Worm (Caenorhabditis elegans) whole organism, L3 larva: Measurements from ENCODE around the gene txt-18.
A peak's percentile ranks its signal among the peaks of the same experiment; 100 is the strongest.

ENCODE experiments used
- R02D3.7 ChIP-seq: fragments of 150-350 bp; optimal IDR thresholded peaks from 2 replicates; lab custom pipeline; 2014; ENCODE audit warnings: missing biosample characterization, missing genetic modification characterization
- ZK546.5 ChIP-seq: sonication (generic microtip); optimal IDR thresholded peaks from 2 replicates; lab custom pipeline; 2017; ENCODE audit warnings: missing biosample characterization, missing genetic modification characterization
- aly-2 ChIP-seq: fragments of 150-350 bp; optimal IDR thresholded peaks from 2 replicates; lab custom pipeline; 2014; ENCODE audit warnings: missing biosample characterization, missing genetic modification characterization
- ama-1 ChIP-seq: fragments of 150-350 bp; optimal IDR thresholded peaks from 2 replicates; lab custom pipeline; 2018
- ceh-16 ChIP-seq: sonication (generic microtip); optimal IDR thresholded peaks from 2 replicates; lab custom pipeline; 2017; ENCODE audit warnings: missing biosample characterization, missing genetic modification characterization
- ceh-28 ChIP-seq: fragments of 150-350 bp; optimal IDR thresholded peaks from 2 replicates; lab custom pipeline; 2014; ENCODE audit warnings: missing biosample characterization, missing genetic modification reagents, missing genetic modification characterization
- ceh-82 ChIP-seq: fragments of 150-350 bp; optimal IDR thresholded peaks from 2 replicates; lab custom pipeline; 2014; ENCODE audit warnings: missing biosample characterization, missing genetic modification characterization
- ceh-9 ChIP-seq: sonication (generic microtip); optimal IDR thresholded peaks from 2 replicates; lab custom pipeline; 2018; ENCODE audit warnings: missing biosample characterization, missing genetic modification characterization
- daf-12 ChIP-seq: fragments of 150-350 bp; optimal IDR thresholded peaks from 2 replicates; lab custom pipeline; 2014; ENCODE audit warnings: missing biosample characterization, missing genetic modification reagents, missing genetic modification characterization
- egl-27 ChIP-seq: sonication (generic microtip); optimal IDR thresholded peaks from 4 replicates; lab custom pipeline; 2017; ENCODE audit warnings: missing biosample characterization, missing genetic modification reagents, missing genetic modification characterization
- egl-5 ChIP-seq: fragments of 150-350 bp; optimal IDR thresholded peaks from 2 replicates; lab custom pipeline; 2017; ENCODE audit warnings: missing biosample characterization, missing genetic modification reagents, missing genetic modification characterization, inconsistent platforms
- elt-1 ChIP-seq: fragments of 150-350 bp; optimal IDR thresholded peaks from 2 replicates; lab custom pipeline; 2014; ENCODE audit warnings: missing biosample characterization, missing genetic modification characterization
- elt-2 ChIP-seq: sonication (generic microtip); optimal IDR thresholded peaks from 2 replicates; lab custom pipeline; 2016; ENCODE audit warnings: missing genetic modification reagents, mild to moderate bottlenecking, missing genetic modification characterization, missing compliant biosample characterization
- elt-3 ChIP-seq, 3 experiments: fragments of 150-350 bp in 1 of 3; sonication (generic microtip) in 2 of 3; optimal IDR thresholded peaks; 2 replicates in 2 of 3; 4 replicates in 1 of 3; lab custom pipeline; 2014 to 2017; ENCODE audit warnings: missing biosample characterization in 3 of 3, missing genetic modification characterization in 3 of 3
- eor-1 ChIP-seq, 2 experiments: fragments of 150-350 bp; optimal IDR thresholded peaks; 2 replicates each; lab custom pipeline; 2014 to 2018; ENCODE audit warnings: missing biosample characterization in 2 of 2, missing genetic modification characterization in 2 of 2
- fkh-10 ChIP-seq: sonication (generic microtip); optimal IDR thresholded peaks from 2 replicates; lab custom pipeline; 2017; ENCODE audit warnings: missing biosample characterization, missing genetic modification reagents, missing genetic modification characterization
- fkh-2 ChIP-seq: fragments of 150-350 bp; optimal IDR thresholded peaks from 2 replicates; lab custom pipeline; 2014; ENCODE audit warnings: missing biosample characterization, missing genetic modification reagents, missing genetic modification characterization
- fos-1 ChIP-seq: fragments of 150-350 bp; optimal IDR thresholded peaks from 2 replicates; lab custom pipeline; 2014; ENCODE audit warnings: missing biosample characterization, missing genetic modification characterization
- hmg-11 ChIP-seq: sonication (generic microtip); optimal IDR thresholded peaks from 2 replicates; lab custom pipeline; 2016; ENCODE audit warnings: missing genetic modification characterization, missing compliant biosample characterization
- jun-1 ChIP-seq: fragments of 150-350 bp; optimal IDR thresholded peaks from 2 replicates; lab custom pipeline; 2014; ENCODE audit warnings: missing biosample characterization, missing genetic modification reagents, missing genetic modification characterization
- lin-15B ChIP-seq: fragments of 150-350 bp; optimal IDR thresholded peaks from 2 replicates; lab custom pipeline; 2014; ENCODE audit warnings: missing biosample characterization, missing genetic modification characterization
- lin-39 ChIP-seq: fragments of 150-350 bp; optimal IDR thresholded peaks from 2 replicates; lab custom pipeline; 2018; ENCODE audit warnings: missing biosample characterization, missing genetic modification reagents, missing genetic modification characterization
- mdl-1 ChIP-seq: fragments of 150-350 bp; optimal IDR thresholded peaks from 2 replicates; lab custom pipeline; 2014; ENCODE audit warnings: missing biosample characterization, missing genetic modification characterization
- mml-1 ChIP-seq: fragments of 150-350 bp; sonication (generic microtip); optimal IDR thresholded peaks from 3 replicates; lab custom pipeline; 2014; ENCODE audit warnings: missing biosample characterization, missing genetic modification characterization
- nhr-12 ChIP-seq: fragments of 150-350 bp; optimal IDR thresholded peaks from 2 replicates; lab custom pipeline; 2014; ENCODE audit warnings: missing biosample characterization, missing genetic modification characterization
- nhr-23 ChIP-seq: fragments of 150-350 bp; optimal IDR thresholded peaks from 2 replicates; lab custom pipeline; 2014; ENCODE audit warnings: missing biosample characterization, missing genetic modification reagents, missing genetic modification characterization
- nhr-237 ChIP-seq: fragments of 150-350 bp; optimal IDR thresholded peaks from 2 replicates; lab custom pipeline; 2014; ENCODE audit warnings: missing biosample characterization, missing genetic modification characterization
- nhr-25 ChIP-seq: sonication (generic microtip); optimal IDR thresholded peaks from 2 replicates; lab custom pipeline; 2017; ENCODE audit warnings: missing biosample characterization, missing genetic modification characterization
- nhr-28 ChIP-seq: fragments of 150-350 bp; optimal IDR thresholded peaks from 2 replicates; lab custom pipeline; 2014; ENCODE audit warnings: missing biosample characterization, missing genetic modification characterization
- nhr-43 ChIP-seq: sonication (generic microtip); optimal IDR thresholded peaks from 2 replicates; lab custom pipeline; 2016; ENCODE audit warnings: mild to moderate bottlenecking, missing genetic modification characterization, missing compliant biosample characterization; ENCODE audit not compliant: poor library complexity, severe bottlenecking
- nhr-67 ChIP-seq: fragments of 150-350 bp; optimal IDR thresholded peaks from 2 replicates; lab custom pipeline; 2014; ENCODE audit warnings: missing biosample characterization, missing genetic modification characterization
- nhr-76 ChIP-seq: fragments of 150-350 bp; sonication (generic microtip); optimal IDR thresholded peaks from 5 replicates; lab custom pipeline; 2014; ENCODE audit warnings: missing biosample characterization, missing genetic modification characterization
- nhr-77 ChIP-seq: fragments of 150-350 bp; optimal IDR thresholded peaks from 2 replicates; lab custom pipeline; 2014; ENCODE audit warnings: missing biosample characterization, missing genetic modification characterization
- pha-4 ChIP-seq: fragments of 150-350 bp; optimal IDR thresholded peaks from 2 replicates; lab custom pipeline; 2014; ENCODE audit warnings: missing biosample characterization, missing genetic modification reagents, missing genetic modification characterization
- pqm-1 ChIP-seq: fragments of 150-350 bp; optimal IDR thresholded peaks from 2 replicates; lab custom pipeline; 2017; ENCODE audit warnings: missing biosample characterization, missing genetic modification characterization, inconsistent platforms
- skn-1 ChIP-seq: fragments of 150-350 bp; optimal IDR thresholded peaks from 2 replicates; lab custom pipeline; 2014; ENCODE audit warnings: missing biosample characterization, missing genetic modification characterization
- snpc-4 ChIP-seq: fragments of 150-350 bp; optimal IDR thresholded peaks from 2 replicates; lab custom pipeline; 2014; ENCODE audit warnings: missing biosample characterization, missing genetic modification characterization
- tbx-2 ChIP-seq: sonication (generic microtip); optimal IDR thresholded peaks from 2 replicates; lab custom pipeline; 2016; ENCODE audit warnings: mild to moderate bottlenecking, missing genetic modification characterization, missing compliant biosample characterization
- unc-39 ChIP-seq: sonication (generic microtip); optimal IDR thresholded peaks from 4 replicates; lab custom pipeline; 2017; ENCODE audit warnings: missing biosample characterization, missing genetic modification characterization
- unc-62 ChIP-seq: fragments of 150-350 bp; sonication (generic microtip); optimal IDR thresholded peaks from 4 replicates; lab custom pipeline; 2014; ENCODE audit warnings: missing biosample characterization, missing genetic modification reagents, missing genetic modification characterization
- zag-1 ChIP-seq: fragments of 150-350 bp; optimal IDR thresholded peaks from 2 replicates; lab custom pipeline; 2014; ENCODE audit warnings: missing biosample characterization, missing genetic modification characterization
- ztf-11 ChIP-seq: fragments of 150-350 bp; optimal IDR thresholded peaks from 2 replicates; lab custom pipeline; 2014; ENCODE audit warnings: missing biosample characterization, missing genetic modification characterization

txt-18 gene

ce11 chrII:6342455-6342854 is 1.4 kb upstream of the txt-18 start:
- no peak for TF ChIP-seq fos-1 (tag; lab: Kevin White, UChicago)
- no peak for TF ChIP-seq unc-62 (GFP tag; lab: Kevin White, UChicago)
- TF ChIP-seq fkh-2 (tag; lab: Kevin White, UChicago): no peak
- TF ChIP-seq tbx-2 (tag; lab: Kevin White, UChicago): no peak
- no peak for TF ChIP-seq mdl-1 (tag; lab: Kevin White, UChicago)
- no peak for TF ChIP-seq nhr-43
- no peak for TF ChIP-seq egl-27 (tag; lab: Kevin White, UChicago)
- TF ChIP-seq eor-1 (tag; optimal IDR thresholded peaks at IDR 0.05; lab: Kevin White, UChicago): no peak
- TF ChIP-seq ZK546.5 (tag; lab: Kevin White, UChicago): no peak

- no peak for TF ChIP-seq nhr-25 (tag; lab: Kevin White, UChicago)
- no peak for TF ChIP-seq ama-1
- no peak for TF ChIP-seq jun-1 (tag; lab: Kevin White, UChicago)
- no peak for TF ChIP-seq nhr-77 (tag; lab: Kevin White, UChicago)
- no peak for TF ChIP-seq nhr-237 (tag; lab: Kevin White, UChicago)
- no peak for TF ChIP-seq ZK546.5 (tag; lab: Kevin White, UChicago)
- no peak for TF ChIP-seq ztf-11
- TF ChIP-seq egl-5: no peak
- TF ChIP-seq elt-2: no peak
- TF ChIP-seq R02D3.7 (tag; lab: Kevin White, UChicago): no peak
- no peak for TF ChIP-seq nhr-76 (tag; lab: Kevin White, UChicago)
- TF ChIP-seq ceh-82 (tag; lab: Kevin White, UChicago): no peak
- no peak for TF ChIP-seq elt-3 (tag; optimal IDR thresholded peaks at IDR 0.05; lab: Kevin White, UChicago)
- no peak for TF ChIP-seq unc-39 (tag; lab: Kevin White, UChicago)
These were observed 641 bp downstream of the txt-18 start for ce11 chrII:6344513-6344912.

DNA sequence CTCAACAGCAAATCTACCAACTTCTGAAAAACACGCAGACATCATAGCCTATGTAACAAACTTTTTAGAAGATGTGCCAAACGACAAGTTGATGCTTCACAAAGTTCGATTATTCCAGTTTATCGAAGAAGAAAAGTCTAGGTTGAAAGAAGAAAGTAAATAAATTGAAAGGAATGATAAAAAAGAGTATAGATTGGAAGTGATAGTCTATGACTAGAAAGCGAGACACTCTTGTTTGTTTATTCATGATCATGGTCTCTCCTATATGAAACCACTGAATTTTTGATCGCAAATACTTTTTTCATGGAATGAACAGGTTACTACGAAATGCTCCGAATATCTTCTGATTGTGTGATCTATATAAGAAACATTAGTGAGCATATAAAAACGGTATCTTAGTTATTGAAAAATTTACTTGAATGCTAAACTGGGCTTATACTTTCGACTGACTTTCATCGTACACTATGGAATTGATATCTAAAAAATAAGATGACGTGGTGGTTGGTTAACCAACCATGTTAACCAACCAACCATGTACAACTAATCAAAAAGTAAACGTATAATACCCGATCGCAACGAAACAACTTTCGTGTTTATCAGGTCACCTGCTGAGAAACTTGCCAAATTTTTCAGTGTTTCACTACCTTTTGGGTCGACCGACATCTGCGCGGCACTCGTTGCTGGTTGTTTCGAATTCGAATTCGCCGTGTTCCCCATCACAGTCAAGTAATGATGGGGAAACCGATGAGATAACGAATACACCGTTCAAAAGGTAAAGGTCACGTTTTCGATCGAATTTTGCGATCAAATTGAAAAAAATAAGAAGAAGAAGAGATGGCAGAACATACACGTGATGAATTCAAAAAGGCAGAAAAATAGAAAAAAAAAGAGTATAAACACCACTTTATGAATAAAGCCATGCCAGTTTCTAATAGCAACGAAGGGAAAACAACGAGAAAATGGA is 1.6 kb downstream of the txt-18 start, which contains the start of gene C32D5.8:
TSS of gene C32D5.8 (minus strand) at position 770 of the 964 bp plus-strand sequence.
- TF ChIP-seq elt-1 (tag; lab: Kevin White, UChicago) (peak; percentile 58), pqm-1 (tag; lab: Kevin White, UChicago) (peak; percentile 23), ceh-9 (tag; lab: Kevin White, UChicago) (no peak), elt-3 (tag; optimal IDR thresholded peaks at IDR 0.05; lab: Kevin White, UChicago) (no peak), aly-2 (no peak), snpc-4 (tag; lab: Kevin White, UChicago) (no peak), elt-2 (peak; percentile 20), daf-12 (tag; lab: Kevin White, UChicago) (no peak), nhr-25 (tag; lab: Kevin White, UChicago) (peak; percentile 81), nhr-77 (tag; lab: Kevin White, UChicago) (no peak), skn-1 (tag; lab: Kevin White, UChicago) (no peak), nhr-67 (no peak), nhr-43 (peak; percentile 6), fkh-10 (no peak), fkh-2 (tag; lab: Kevin White, UChicago) (no peak), pha-4 (tag; lab: Kevin White, UChicago) (peak; percentile 55)

ce11 chrII:6346551-6347079 is 2.7 kb downstream of the txt-18 start:
- TF ChIP-seq jun-1 (tag; lab: Kevin White, UChicago) (peak; percentile 74), mdl-1 (tag; lab: Kevin White, UChicago) (no peak), R02D3.7 (tag; lab: Kevin White, UChicago) (peak; percentile 46), elt-3 (tag; optimal IDR thresholded peaks at IDR 0.05; lab: Kevin White, UChicago) (peak in 1 of 3 experiments; percentile 38), nhr-28 (tag; lab: Kevin White, UChicago) (peak; percentile 30), fkh-10 (no peak), egl-5 (peak; percentile 24), ZK546.5 (tag; lab: Kevin White, UChicago) (no peak), pha-4 (tag; lab: Kevin White, UChicago) (peak; percentile 70), nhr-23 (tag; lab: Kevin White, UChicago) (peak; percentile 89), egl-27 (tag; lab: Kevin White, UChicago) (no peak), ama-1 (peak; percentile 97), pqm-1 (tag; lab: Kevin White, UChicago) (peak; percentile 38), ceh-28 (tag; lab: Kevin White, UChicago) (peak; percentile 0), mml-1 (no peak), ceh-82 (tag; lab: Kevin White, UChicago) (peak; percentile 51), unc-62 (GFP tag; lab: Kevin White, UChicago) (no peak), nhr-67 (no peak), zag-1 (tag; lab: Kevin White, UChicago) (no peak), nhr-25 (tag; lab: Kevin White, UChicago) (peak; percentile 85), nhr-12 (tag; lab: Kevin White, UChicago) (no peak), ceh-16 (tag; lab: Kevin White, UChicago) (no peak), elt-1 (tag; lab: Kevin White, UChicago) (peak; percentile 45), daf-12 (tag; lab: Kevin White, UChicago) (no peak), eor-1 (tag; optimal IDR thresholded peaks at IDR 0.05; lab: Kevin White, UChicago) (no peak), lin-15B (tag; lab: Kevin White, UChicago) (no peak), hmg-11 (tag; lab: Kevin White, UChicago) (peak; percentile 17), nhr-77 (tag; lab: Kevin White, UChicago) (no peak), fos-1 (tag; lab: Kevin White, UChicago) (peak; percentile 12), lin-39 (tag; lab: Kevin White, UChicago) (peak; percentile 1)
